Worm (Caenorhabditis elegans) whole organism, late embryonic: ENCODE data around the gene Y48D7A.1.

Experiments
- C08G9.2 ChIP-seq: sonication (generic microtip); optimal IDR thresholded peaks from 2 replicates; lab custom pipeline; 2016; ENCODE audit warnings: mild to moderate bottlenecking, missing genetic modification characterization, moderate library complexity, missing compliant biosample characterization
- F13H6.1 ChIP-seq: sonication (generic microtip); optimal IDR thresholded peaks from 2 replicates; lab custom pipeline; 2016; ENCODE audit warnings: missing genetic modification characterization, missing compliant biosample characterization
- K02D7.2 ChIP-seq: sonication (generic microtip); optimal IDR thresholded peaks from 2 replicates; lab custom pipeline; 2017; ENCODE audit warnings: mild to moderate bottlenecking, missing genetic modification characterization, missing compliant biosample characterization
- K09A11.1 ChIP-seq: sonication (generic microtip); optimal IDR thresholded peaks from 2 replicates; lab custom pipeline; 2017; ENCODE audit warnings: antibody characterized with exemption, mild to moderate bottlenecking, missing genetic modification characterization, missing compliant biosample characterization; ENCODE audit not compliant: insufficient read depth
- T23F11.4 ChIP-seq: fragments of 200-800 bp; sonication (Bioruptor generic); optimal IDR thresholded peaks from 2 replicates; lab custom pipeline; 2018; ENCODE audit warnings: mild to moderate bottlenecking, missing genetic modification characterization, missing compliant biosample characterization
- Y22D7AL.16 ChIP-seq: sonication (generic microtip); optimal IDR thresholded peaks from 2 replicates; lab custom pipeline; 2016; ENCODE audit warnings: missing genetic modification characterization, missing compliant biosample characterization
- ama-1 ChIP-seq: fragments of 150-350 bp; optimal IDR thresholded peaks from 2 replicates; lab custom pipeline; 2014
- ceh-19 ChIP-seq: fragments of 200-800 bp; sonication (Bioruptor generic); optimal IDR thresholded peaks from 2 replicates; lab custom pipeline; 2018; ENCODE audit warnings: mild to moderate bottlenecking, missing genetic modification characterization, missing compliant biosample characterization
- ceh-24 ChIP-seq: sonication (generic microtip); optimal IDR thresholded peaks from 2 replicates; lab custom pipeline; 2016; ENCODE audit warnings: mild to moderate bottlenecking, missing genetic modification characterization, missing compliant biosample characterization
- ceh-30 ChIP-seq: fragments of 150-350 bp; optimal IDR thresholded peaks from 2 replicates; lab custom pipeline; 2014; ENCODE audit warnings: missing biosample characterization, missing genetic modification characterization
- ceh-31 ChIP-seq: sonication (generic microtip); optimal IDR thresholded peaks from 2 replicates; lab custom pipeline; 2016; ENCODE audit warnings: missing genetic modification characterization, missing compliant biosample characterization
- ceh-45 ChIP-seq: fragments of 200-800 bp; sonication (Bioruptor generic); IDR thresholded peaks from 2 replicates; pipeline ENCODE4 v1.3.6; 2022; ENCODE audit warnings: missing genetic modification reagents, missing genetic modification characterization, missing compliant biosample characterization
- ceh-6 ChIP-seq: fragments of 200-800 bp; sonication (Bioruptor generic); optimal IDR thresholded peaks from 2 replicates; lab custom pipeline; 2018; ENCODE audit warnings: mild to moderate bottlenecking, missing genetic modification characterization, missing compliant biosample characterization
- ceh-9 ChIP-seq: sonication (generic microtip); optimal IDR thresholded peaks from 2 replicates; lab custom pipeline; 2016; ENCODE audit warnings: mild to moderate bottlenecking, missing genetic modification characterization, inconsistent platforms, missing compliant biosample characterization
- dmd-4 ChIP-seq: sonication (generic microtip); optimal IDR thresholded peaks from 2 replicates; lab custom pipeline; 2016; ENCODE audit warnings: borderline replicate concordance, missing genetic modification characterization, missing compliant biosample characterization
- dve-1 ChIP-seq: sonication (generic microtip); optimal IDR thresholded peaks from 2 replicates; lab custom pipeline; 2017; ENCODE audit warnings: antibody characterized with exemption, mild to moderate bottlenecking, missing genetic modification characterization, missing compliant biosample characterization
- elt-2 ChIP-seq: sonication (generic microtip); optimal IDR thresholded peaks from 2 replicates; lab custom pipeline; 2016; ENCODE audit warnings: missing genetic modification reagents, missing genetic modification characterization, missing compliant biosample characterization
- elt-4 ChIP-seq: sonication (generic microtip); optimal IDR thresholded peaks from 2 replicates; lab custom pipeline; 2016; ENCODE audit warnings: missing genetic modification characterization, missing compliant biosample characterization
- ets-4 ChIP-seq: sonication (generic microtip); optimal IDR thresholded peaks from 2 replicates; lab custom pipeline; 2016; ENCODE audit warnings: missing genetic modification characterization, missing compliant biosample characterization
- eyg-1 ChIP-seq: sonication (generic microtip); optimal IDR thresholded peaks from 2 replicates; lab custom pipeline; 2016; ENCODE audit warnings: missing genotype, missing genetic modification characterization, missing compliant biosample characterization
- fax-1 ChIP-seq: sonication (generic microtip); optimal IDR thresholded peaks from 2 replicates; lab custom pipeline; 2016; ENCODE audit warnings: missing genotype, missing genetic modification characterization, missing compliant biosample characterization
- fkh-10 ChIP-seq: fragments of 150-350 bp; optimal IDR thresholded peaks from 2 replicates; lab custom pipeline; 2014; ENCODE audit warnings: missing biosample characterization, missing genetic modification reagents, missing genetic modification characterization
- hlh-13 ChIP-seq: fragments of 200-800 bp; sonication (Bioruptor generic); optimal IDR thresholded peaks from 2 replicates; lab custom pipeline; 2018; ENCODE audit warnings: mild to moderate bottlenecking, missing genetic modification characterization, missing compliant biosample characterization
- hlh-6 ChIP-seq: sonication (generic microtip); optimal IDR thresholded peaks from 2 replicates; lab custom pipeline; 2016; ENCODE audit warnings: missing genotype, missing genetic modification characterization, missing compliant biosample characterization
- lim-6 ChIP-seq: sonication (generic microtip); optimal IDR thresholded peaks from 2 replicates; lab custom pipeline; 2016; ENCODE audit warnings: missing genetic modification characterization, missing compliant biosample characterization
- lin-11 ChIP-seq: fragments of 200-800 bp; sonication (Bioruptor generic); optimal IDR thresholded peaks from 2 replicates; lab custom pipeline; 2018; ENCODE audit warnings: mild to moderate bottlenecking, missing genetic modification characterization, missing compliant biosample characterization
- madf-2 ChIP-seq: sonication (generic microtip); optimal IDR thresholded peaks from 2 replicates; lab custom pipeline; 2017; ENCODE audit warnings: missing genetic modification characterization, missing compliant biosample characterization
- nhr-11 ChIP-seq: fragments of 150-350 bp; optimal IDR thresholded peaks from 2 replicates; lab custom pipeline; 2014; ENCODE audit warnings: missing biosample characterization, missing genetic modification characterization
- npax-4 ChIP-seq: sonication (generic microtip); optimal IDR thresholded peaks from 2 replicates; lab custom pipeline; 2016; ENCODE audit warnings: missing genetic modification characterization, missing compliant biosample characterization
- pat-9 ChIP-seq: fragments of 200-800 bp; sonication (Bioruptor generic); optimal IDR thresholded peaks from 2 replicates; lab custom pipeline; 2018; ENCODE audit warnings: mild to moderate bottlenecking, missing genetic modification characterization, moderate library complexity, missing compliant biosample characterization
- pax-1 ChIP-seq: fragments of 150-350 bp; optimal IDR thresholded peaks from 2 replicates; lab custom pipeline; 2014; ENCODE audit warnings: missing biosample characterization, missing genetic modification characterization
- sdc-2 ChIP-seq: sonication (generic microtip); optimal IDR thresholded peaks from 2 replicates; lab custom pipeline; 2016; ENCODE audit warnings: missing genotype, missing genetic modification characterization, missing compliant biosample characterization
- unc-42 ChIP-seq: sonication (generic microtip); optimal IDR thresholded peaks from 2 replicates; lab custom pipeline; 2016; ENCODE audit warnings: missing genotype, missing genetic modification characterization, missing compliant biosample characterization
- unc-55 ChIP-seq: sonication (generic microtip); optimal IDR thresholded peaks from 2 replicates; lab custom pipeline; 2017; ENCODE audit warnings: missing biosample characterization, missing genetic modification reagents, missing genetic modification characterization
- zip-5 ChIP-seq: sonication (generic microtip); optimal IDR thresholded peaks from 2 replicates; lab custom pipeline; 2016; ENCODE audit warnings: missing genetic modification characterization, missing compliant biosample characterization

Gene Y48D7A.1

ce11 chrX:3035972-3036379, 26.7 kb downstream of the Y48D7A.1 start (continued):
- TF ChIP-seq pax-1: peak; percentile 60
- TF ChIP-seq ama-1 (lab: Kevin White, UChicago): no peak
- TF ChIP-seq C08G9.2 (tag; lab: Kevin White, UChicago): peak; percentile 91
- TF ChIP-seq sdc-2 (tag; lab: Kevin White, UChicago): peak; percentile 93
- TF ChIP-seq ceh-24 (tag; lab: Kevin White, UChicago): peak; percentile 94
- peak; percentile 84 for TF ChIP-seq lim-6 (tag; lab: Kevin White, UChicago)
- peak; percentile 95 for TF ChIP-seq T23F11.4
- peak; percentile 94 for TF ChIP-seq dmd-4 (tag; lab: Kevin White, UChicago)
- peak; percentile 91 for TF ChIP-seq fax-1 (tag; lab: Kevin White, UChicago)
- TF ChIP-seq ceh-31 (tag; lab: Kevin White, UChicago): peak; percentile 86
- TF ChIP-seq nhr-11: no peak
- TF ChIP-seq hlh-6: peak; percentile 96
- TF ChIP-seq K02D7.2: peak; percentile 93
- peak; percentile 89 for TF ChIP-seq lin-11 (tag; lab: Kevin White, UChicago)
- TF ChIP-seq elt-2 (tag; lab: Kevin White, UChicago): peak; percentile 95
- peak; percentile 89 for TF ChIP-seq ceh-6
- peak; percentile 82 for TF ChIP-seq fkh-10 (GFP tag; lab: Kevin White, UChicago)
- peak; percentile 93 for TF ChIP-seq npax-4 (tag; lab: Kevin White, UChicago)
- TF ChIP-seq elt-4 (tag; lab: Kevin White, UChicago): no peak
- peak; percentile 97 for TF ChIP-seq ceh-19
- peak; percentile 94 for TF ChIP-seq Y22D7AL.16 (tag; lab: Kevin White, UChicago)
- peak; percentile 86 for TF ChIP-seq K09A11.1 (tag; lab: Kevin White, UChicago)

ce11 chrX:3040021-3040420, 30.7 kb downstream of the Y48D7A.1 start:
- TF ChIP-seq unc-42: peak; percentile 71
- no peak for TF ChIP-seq ama-1 (lab: Kevin White, UChicago)

DNA sequence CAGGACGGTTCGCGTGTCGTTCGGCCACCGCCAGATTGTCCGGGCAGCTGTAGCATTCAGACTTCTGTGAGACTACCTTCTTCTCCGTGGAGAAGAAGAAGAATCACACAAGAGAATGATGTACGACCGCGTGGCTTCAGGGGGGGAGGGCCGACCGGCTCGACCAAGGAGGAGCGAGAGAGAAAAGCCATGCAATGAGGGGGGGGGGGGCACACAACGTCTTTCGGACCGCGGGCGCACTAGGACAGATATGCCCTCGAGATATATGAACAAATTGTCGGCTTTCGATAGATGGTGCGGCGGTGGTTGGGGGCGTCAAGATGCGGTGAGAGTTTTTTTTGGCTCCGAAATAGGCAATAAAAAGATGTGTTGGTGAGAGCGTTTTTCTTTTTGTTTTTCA, 31.3 kb downstream of the Y48D7A.1 start:
- TF ChIP-seq elt-4 (tag; lab: Kevin White, UChicago): no peak
- no peak for TF ChIP-seq zip-5 (tag; lab: Kevin White, UChicago)
- peak; percentile 85 for TF ChIP-seq ceh-31 (tag; lab: Kevin White, UChicago)
- no peak for TF ChIP-seq K09A11.1 (tag; lab: Kevin White, UChicago)
- no peak for TF ChIP-seq ceh-30 (tag; lab: Kevin White, UChicago)

DNA sequence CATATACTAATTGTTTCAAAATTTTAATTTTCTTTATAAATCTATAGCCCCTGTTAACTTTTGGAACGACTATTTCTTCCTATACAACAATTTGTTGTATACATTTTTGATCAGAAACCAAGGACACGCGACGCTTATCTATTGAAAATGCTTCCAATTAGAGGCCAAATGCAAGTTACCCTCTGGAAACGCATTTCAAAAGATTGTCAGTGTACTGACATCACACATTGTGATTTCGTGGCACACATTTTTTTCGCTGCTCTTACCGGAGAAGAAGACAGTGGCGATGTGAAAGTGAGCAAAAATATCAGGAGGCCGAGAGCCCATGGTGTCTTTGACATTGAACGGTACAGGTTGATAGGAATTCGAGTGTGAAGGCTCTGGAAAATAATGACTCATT, 36.2 kb downstream of the Y48D7A.1 start, which contains the start of gene cnnm-3:
Gene cnnm-3 (minus strand): TSS at position 382 of the 400 bp plus-strand sequence.
- TF ChIP-seq unc-42: no peak
- TF ChIP-seq unc-55 (GFP tag; lab: Kevin White, UChicago): no peak
- TF ChIP-seq madf-2 (tag; lab: Kevin White, UChicago): no peak
- TF ChIP-seq ceh-6: no peak
- no peak for TF ChIP-seq eyg-1 (tag; lab: Kevin White, UChicago)
- no peak for TF ChIP-seq dve-1 (tag; lab: Kevin White, UChicago)
- TF ChIP-seq ceh-45 (GFP tag; lab: Robert Waterston, UW): no peak
- no peak for TF ChIP-seq fkh-10 (GFP tag; lab: Kevin White, UChicago)
- TF ChIP-seq ceh-24 (tag; lab: Kevin White, UChicago): no peak

DNA sequence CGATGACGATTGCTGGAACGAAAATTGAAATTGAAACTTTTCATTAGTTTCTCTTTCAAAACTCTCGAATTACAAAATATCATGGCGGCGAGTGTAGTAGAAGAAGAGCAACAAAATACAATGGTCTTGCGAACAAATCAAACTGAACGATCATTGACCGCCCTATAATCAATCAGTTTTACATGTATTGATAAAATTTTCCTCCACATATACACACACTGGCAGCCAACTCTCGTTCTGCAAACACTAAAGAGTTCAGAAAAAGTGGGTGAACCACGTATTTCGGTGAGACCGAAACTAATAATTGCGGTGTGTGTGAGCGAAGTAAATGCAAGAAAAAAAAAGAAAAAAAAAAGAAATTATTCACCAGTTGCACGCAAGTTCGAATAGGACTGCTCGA, 37.9 kb downstream of the Y48D7A.1 start:
- TF ChIP-seq pat-9 (tag; lab: Kevin White, UChicago) (no peak), F13H6.1 (tag; lab: Kevin White, UChicago) (no peak), hlh-13 (no peak), pax-1 (no peak), ceh-9 (tag; lab: Kevin White, UChicago) (no peak), ets-4 (tag; lab: Kevin White, UChicago) (no peak)
